Fruit fly (Drosophila melanogaster): ENCODE data around the gene loco.

Gene loco

dm6 chr3R:22684044-22684947, 45.1 kb upstream of the loco start (continued):
- TF ChIP-seq dm (GFP tag; optimal IDR thresholded peaks at IDR 0.05) (no peak), CG10979 (tag; optimal IDR thresholded peaks at IDR 0.05) (peak; percentile 1), hkb (optimal IDR thresholded peaks at IDR 0.05) (no peak), hkb (GFP tag; IDR thresholded peaks at IDR 0.05) (no peak), dati (GFP tag; IDR thresholded peaks at IDR 0.05) (no peak), Xbp1 (GFP tag; optimal IDR thresholded peaks at IDR 0.05) (no peak), Awh (GFP tag; IDR thresholded peaks at IDR 0.05) (no peak), GATAe (GFP tag; conservative IDR thresholded peaks at IDR 0.05) (no peak), grn (GFP tag; optimal IDR thresholded peaks at IDR 0.05) (peak; percentile 40), seq (GFP tag; IDR thresholded peaks at IDR 0.05) (no peak), tap (tag; optimal IDR thresholded peaks at IDR 0.05) (peak; percentile 4), otp (GFP tag; IDR thresholded peaks at IDR 0.05) (no peak), eve (GFP tag; optimal IDR thresholded peaks at IDR 0.05) (no peak), CG17328 (GFP tag; IDR thresholded peaks at IDR 0.05) (no peak), CG10654 (GFP tag; optimal IDR thresholded peaks at IDR 0.05) (no peak), p53 (GFP tag; optimal IDR thresholded peaks at IDR 0.05) (no peak), nom (GFP tag; optimal IDR thresholded peaks at IDR 0.05) (peak; percentile 41), cato (GFP tag; optimal IDR thresholded peaks at IDR 0.05; ENCODE audit: borderline replicate concordance) (no peak), CG7963 (GFP tag; IDR thresholded peaks at IDR 0.05; ENCODE audit: partially characterized antibody) (no peak), CG11695 (GFP tag; IDR thresholded peaks at IDR 0.05) (no peak), CG12155 (GFP tag; optimal IDR thresholded peaks at IDR 0.05) (no peak), CG16815 (GFP tag; optimal IDR thresholded peaks at IDR 0.05) (no peak), CG9727 (GFP tag; optimal IDR thresholded peaks at IDR 0.05) (no peak), Trl (optimal IDR thresholded peaks at IDR 0.05) (peak in 1 of 2 experiments; percentile 35), Trl (GFP tag; optimal IDR thresholded peaks at IDR 0.05) (no peak), fru (optimal IDR thresholded peaks at IDR 0.05) (no peak), gem (tag; optimal IDR thresholded peaks at IDR 0.05) (no peak), caup (GFP tag; optimal IDR thresholded peaks at IDR 0.05; ENCODE audit: severe bottlenecking) (peak; percentile 9), CG10543 (GFP tag; optimal IDR thresholded peaks at IDR 0.05) (peak; percentile 30), CG3838 (GFP tag; optimal IDR thresholded peaks at IDR 0.05) (no peak), CG11723 (GFP tag; optimal IDR thresholded peaks at IDR 0.05) (no peak), Nf-YB (GFP tag; optimal IDR thresholded peaks at IDR 0.05) (no peak), CG11247 (GFP tag; IDR thresholded peaks at IDR 0.05) (no peak), CG15601 (tag; optimal IDR thresholded peaks at IDR 0.05) (no peak), ATbp (GFP tag; optimal IDR thresholded peaks at IDR 0.05) (peak; percentile 39), unpg (GFP tag; optimal IDR thresholded peaks at IDR 0.05) (no peak), CG8089 (GFP tag; optimal IDR thresholded peaks at IDR 0.05) (no peak), CG1647 (GFP tag; optimal IDR thresholded peaks at IDR 0.05) (no peak), grau (tag; optimal IDR thresholded peaks at IDR 0.05) (no peak), br (optimal IDR thresholded peaks at IDR 0.05) (no peak), MBD-R2 (GFP tag; IDR thresholded peaks at IDR 0.05) (no peak), CG4404 (GFP tag; IDR thresholded peaks at IDR 0.05) (no peak), wdn (GFP tag; IDR thresholded peaks at IDR 0.05) (no peak), CG6854 (GFP tag; optimal IDR thresholded peaks at IDR 0.05) (no peak), CG14860 (GFP tag; IDR thresholded peaks at IDR 0.05; ENCODE audit: partially characterized antibody) (no peak), gfzf (GFP tag; optimal IDR thresholded peaks at IDR 0.05) (no peak), HLH4C (GFP tag; IDR thresholded peaks at IDR 0.05; ENCODE audit: partially characterized antibody) (no peak), Dad (GFP tag; optimal IDR thresholded peaks at IDR 0.05) (no peak), CG14667 (GFP tag; IDR thresholded peaks at IDR 0.05) (no peak), Doc3 (GFP tag; IDR thresholded peaks at IDR 0.05; ENCODE audit: partially characterized antibody) (no peak), Atf3 (GFP tag; optimal IDR thresholded peaks at IDR 0.05) (no peak)
